Worm (Caenorhabditis elegans) whole organism, L4 larva: ENCODE results near the gene C17H11.4.
A peak's percentile ranks its signal among the peaks of the same experiment; 100 is the strongest.

Source experiments
- F49E8.2 ChIP-seq: sonication (generic microtip); optimal IDR thresholded peaks from 2 replicates; lab custom pipeline; 2016; ENCODE audit warnings: missing compliant biosample characterization, mild to moderate bottlenecking, missing genetic modification characterization, borderline replicate concordance
- T20F7.1 ChIP-seq: fragments of 200-800 bp; sonication (Bioruptor generic); optimal IDR thresholded peaks from 2 replicates; lab custom pipeline; 2018; ENCODE audit warnings: mild to moderate bottlenecking, missing genetic modification characterization, missing compliant biosample characterization
- ZK546.5 ChIP-seq, 2 experiments: sonication (generic microtip); optimal IDR thresholded peaks; 2 replicates each; lab custom pipeline; 2017; ENCODE audit warnings: missing biosample characterization in 2 of 2, missing genetic modification characterization in 2 of 2
- aha-1 ChIP-seq: fragments of 150-350 bp; peaks from one replicate; lab custom pipeline; 2014; ENCODE audit warnings: missing biosample characterization, missing genetic modification characterization
- dmd-8 ChIP-seq: fragments of 200-800 bp; sonication (Bioruptor generic); IDR thresholded peaks from 2 replicates; pipeline ENCODE4 v1.3.6; 2022; ENCODE audit warnings: missing genetic modification characterization, missing compliant biosample characterization
- lin-15B ChIP-seq: fragments of 150-350 bp; sonication (generic microtip); optimal IDR thresholded peaks from 3 replicates; lab custom pipeline; 2014; ENCODE audit warnings: missing biosample characterization, missing genetic modification characterization
- mep-1 ChIP-seq: fragments of 150-350 bp; sonication (generic microtip); optimal IDR thresholded peaks from 3 replicates; lab custom pipeline; 2014; ENCODE audit warnings: missing biosample characterization, missing genetic modification characterization
- skn-1 ChIP-seq: fragments of 150-350 bp; optimal IDR thresholded peaks from 2 replicates; lab custom pipeline; 2014; ENCODE audit warnings: missing biosample characterization, missing genetic modification characterization
- unc-130 ChIP-seq: sonication (generic microtip); optimal IDR thresholded peaks from 2 replicates; lab custom pipeline; 2016; ENCODE audit warnings: missing genetic modification reagents, missing genetic modification characterization, missing compliant biosample characterization

DNA sequence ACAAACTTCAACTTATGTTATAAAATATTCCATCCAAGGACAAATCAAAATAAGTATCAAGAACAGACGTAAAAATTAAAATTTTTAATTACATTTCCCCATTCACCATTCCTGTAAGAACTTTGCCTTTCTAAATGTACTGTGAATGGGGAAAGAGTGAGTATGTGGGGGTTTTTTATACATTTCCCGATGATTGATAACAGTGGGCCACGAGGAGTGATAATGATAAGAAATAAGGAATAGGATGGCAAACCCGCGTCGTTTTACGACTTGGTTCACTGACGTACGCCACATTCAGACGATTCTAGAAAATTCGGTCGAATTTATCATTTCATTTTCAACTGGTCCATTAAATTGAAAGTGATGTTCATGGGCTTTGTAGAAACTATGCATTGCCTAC lies 29.6 kb upstream of the C17H11.4 start, which contains the start of gene cdd-1:
- TF ChIP-seq unc-130 (GFP tag; lab: Kevin White, UChicago) (no peak), lin-15B (tag; lab: Kevin White, UChicago) (no peak), ZK546.5 (tag; optimal IDR thresholded peaks at IDR 0.05; lab: Kevin White, UChicago) (no peak), dmd-8 (GFP tag; lab: Robert Waterston, UW) (no peak), F49E8.2 (tag; lab: Kevin White, UChicago) (no peak), skn-1 (tag; lab: Kevin White, UChicago) (no peak), T20F7.1 (GFP tag; lab: Kevin White, UChicago) (peak; percentile 40), mep-1 (peak; percentile 54), aha-1 (tag; lab: Kevin White, UChicago) (no peak)
